Fruit fly (Drosophila melanogaster) whole organism, embryonic: Measurements from ENCODE around the gene mRpS7.

Experiments
- Blimp-1 ChIP-seq: fragments of 200-800 bp; sonication (Bioruptor generic); optimal IDR thresholded peaks from 3 replicates; lab custom pipeline; 2018; ENCODE audit warnings: missing biosample characterization, missing genetic modification characterization, mild to moderate bottlenecking, moderate library complexity, missing genetic modification reagents
- CG10366 ChIP-seq: fragments of 200-800 bp; sonication (Bioruptor generic); IDR thresholded peaks from 2 replicates; pipeline ENCODE4 v1.3.6; 2022; ENCODE audit warnings: missing biosample characterization, missing genetic modification characterization
- CG10565 ChIP-seq: fragments of 200-800 bp; sonication (Bioruptor generic); optimal IDR thresholded peaks from 3 replicates; lab custom pipeline; 2016; ENCODE audit warnings: missing biosample characterization, mild to moderate bottlenecking, missing genetic modification characterization
- CG12071 ChIP-seq: fragments of 200-800 bp; sonication (Bioruptor generic); optimal IDR thresholded peaks from 3 replicates; lab custom pipeline; 2018; ENCODE audit warnings: missing biosample characterization, mild to moderate bottlenecking, missing genetic modification characterization
- CG12236 ChIP-seq: fragments of 200-800 bp; sonication (Bioruptor generic); optimal IDR thresholded peaks from 2 replicates; lab custom pipeline; 2016; ENCODE audit warnings: missing biosample characterization, missing genetic modification characterization
- CG12391 ChIP-seq: fragments of 200-800 bp; sonication (Bioruptor generic); optimal IDR thresholded peaks from 3 replicates; lab custom pipeline; 2018; ENCODE audit warnings: missing biosample characterization, mild to moderate bottlenecking, missing genetic modification characterization, moderate library complexity
- CG1792 ChIP-seq: fragments of 200-800 bp; sonication (Bioruptor generic); optimal IDR thresholded peaks from 2 replicates; lab custom pipeline; 2016; ENCODE audit warnings: missing biosample characterization, missing genetic modification characterization
- CG2875 ChIP-seq: fragments of 200-800 bp; sonication (Bioruptor generic); optimal IDR thresholded peaks from 2 replicates; lab custom pipeline; 2017; ENCODE audit warnings: missing biosample characterization, mild to moderate bottlenecking, missing genetic modification characterization, missing genetic modification reagents
- CG30020 ChIP-seq: fragments of 200-800 bp; optimal IDR thresholded peaks from 2 replicates; lab custom pipeline; 2019; ENCODE audit warnings: missing biosample characterization, mild to moderate bottlenecking, missing genetic modification characterization, moderate library complexity
- CG30403 ChIP-seq: fragments of 200-800 bp; sonication (Bioruptor generic); optimal IDR thresholded peaks from 3 replicates; lab custom pipeline; 2016; ENCODE audit warnings: missing biosample characterization, missing genetic modification characterization
- CG34224 ChIP-seq: fragments of 200-800 bp; sonication (Bioruptor generic); IDR thresholded peaks from 3 replicates; pipeline ENCODE4 v1.3.6; 2022; ENCODE audit warnings: missing biosample characterization, missing genetic modification characterization; ENCODE audit not compliant: partially characterized antibody
- CG34422 ChIP-seq: fragments of 200-800 bp; sonication (Bioruptor generic); IDR thresholded peaks from 3 replicates; pipeline ENCODE4 v1.3.6; 2022; ENCODE audit warnings: missing biosample characterization, missing genetic modification characterization
- CG4617 ChIP-seq: fragments of 200-800 bp; sonication (Bioruptor generic); optimal IDR thresholded peaks from 3 replicates; lab custom pipeline; 2016; ENCODE audit warnings: missing biosample characterization, missing genetic modification characterization, borderline replicate concordance
- CG6175 ChIP-seq: fragments of 200-800 bp; sonication (Bioruptor generic); IDR thresholded peaks from 3 replicates; pipeline ENCODE4 v1.3.6; 2022; ENCODE audit warnings: missing biosample characterization, missing genetic modification characterization
- CG7839 ChIP-seq: fragments of 200-800 bp; sonication (Bioruptor generic); optimal IDR thresholded peaks from 3 replicates; lab custom pipeline; 2018; ENCODE audit warnings: missing biosample characterization, mild to moderate bottlenecking, missing genetic modification characterization, moderate library complexity
- CG7987 ChIP-seq: fragments of 200-800 bp; sonication (Bioruptor generic); optimal IDR thresholded peaks from 2 replicates; lab custom pipeline; 2018; ENCODE audit warnings: missing biosample characterization, mild to moderate bottlenecking, missing genetic modification characterization, moderate library complexity
- CG8924 ChIP-seq: fragments of 200-800 bp; optimal IDR thresholded peaks from 3 replicates; lab custom pipeline; 2019; ENCODE audit warnings: missing biosample characterization, mild to moderate bottlenecking, missing genetic modification characterization, moderate library complexity
- Dll ChIP-seq: fragments of 200-800 bp; sonication (Bioruptor generic); IDR thresholded peaks from 4 replicates; pipeline ENCODE4 v1.3.6; 2022; ENCODE audit warnings: missing biosample characterization, missing genetic modification characterization; ENCODE audit not compliant: partially characterized antibody
- Eip74EF ChIP-seq, 2 experiments: fragments of 200-800 bp in 1 of 2; fragments of >200 bp in 1 of 2; sonication (Bioruptor generic) in 1 of 2; optimal IDR thresholded peaks; 2 replicates each; lab custom pipeline; 2017 to 2019; ENCODE audit warnings: missing biosample characterization in 2 of 2, missing genetic modification characterization in 2 of 2, mild to moderate bottlenecking in 1 of 2, moderate library complexity in 1 of 2
- H2.0 ChIP-seq: fragments of 200-800 bp; sonication (Bioruptor generic); IDR thresholded peaks from 2 replicates; pipeline ENCODE4 v1.3.6; 2022; ENCODE audit warnings: missing biosample characterization, missing genetic modification characterization
- Kr ChIP-seq: fragments of 200-800 bp; sonication (Bioruptor generic); optimal IDR thresholded peaks from 2 replicates; lab custom pipeline; 2017; ENCODE audit warnings: missing biosample characterization, mild to moderate bottlenecking, missing genetic modification characterization
- Lpt ChIP-seq: fragments of >200 bp; optimal IDR thresholded peaks from 2 replicates; lab custom pipeline; 2018; ENCODE audit warnings: missing biosample characterization, missing genetic modification characterization
- Oli ChIP-seq: fragments of 200-800 bp; sonication (Bioruptor generic); optimal IDR thresholded peaks from 2 replicates; lab custom pipeline; 2018; ENCODE audit warnings: missing biosample characterization, mild to moderate bottlenecking, missing genetic modification characterization, moderate library complexity
- Opbp ChIP-seq: fragments of 200-800 bp; sonication (Bioruptor generic); IDR thresholded peaks from 3 replicates; pipeline ENCODE4 v1.3.6; 2022; ENCODE audit warnings: missing biosample characterization, missing genetic modification characterization; ENCODE audit not compliant: partially characterized antibody
- Spps ChIP-seq: fragments of 200-800 bp; sonication (Bioruptor generic); optimal IDR thresholded peaks from 2 replicates; lab custom pipeline; 2018; ENCODE audit warnings: missing biosample characterization, mild to moderate bottlenecking, missing genetic modification characterization
- Stat92E ChIP-seq, 3 experiments: fragments of >200 bp in 2 of 3; fragments of 200-800 bp in 1 of 3; sonication (Bioruptor generic) in 1 of 3; optimal IDR thresholded peaks; 2 replicates each; lab custom pipeline; 2017 to 2019; ENCODE audit warnings: missing biosample characterization in 3 of 3, missing genetic modification characterization in 3 of 3, mild to moderate bottlenecking in 1 of 3, moderate library complexity in 1 of 3
- Taf1 ChIP-seq: fragments of 200-800 bp; sonication (Bioruptor generic); IDR thresholded peaks from 2 replicates; pipeline ENCODE4 v1.3.6; 2022; ENCODE audit warnings: missing biosample characterization, missing genetic modification characterization
- Xrp1 ChIP-seq: fragments of 200-800 bp; sonication (Bioruptor generic); IDR thresholded peaks from 2 replicates; pipeline ENCODE4 v1.3.6; 2022; ENCODE audit warnings: missing biosample characterization, missing genetic modification characterization
- ac ChIP-seq: fragments of 200-800 bp; sonication (Bioruptor generic); optimal IDR thresholded peaks from 3 replicates; lab custom pipeline; 2017; ENCODE audit warnings: missing biosample characterization, mild to moderate bottlenecking, missing genetic modification characterization
- ap ChIP-seq: fragments of 200-800 bp; sonication (Bioruptor generic); IDR thresholded peaks from 2 replicates; pipeline ENCODE4 v1.3.6; 2022; ENCODE audit warnings: missing biosample characterization, missing genetic modification characterization
- bab2 ChIP-seq: fragments of 200-800 bp; sonication (Bioruptor generic); optimal IDR thresholded peaks from 2 replicates; lab custom pipeline; 2016; ENCODE audit warnings: missing biosample characterization, missing genetic modification characterization
- croc ChIP-seq: fragments of 200-800 bp; sonication (Bioruptor generic); conservative IDR thresholded peaks from 3 replicates; pipeline ENCODE4 v1.3.6; 2022; ENCODE audit warnings: missing biosample characterization, missing genetic modification characterization
- ems ChIP-seq: fragments of 200-800 bp; sonication (Bioruptor generic); optimal IDR thresholded peaks from 3 replicates; lab custom pipeline; 2016; ENCODE audit warnings: missing biosample characterization, missing genetic modification characterization
- en ChIP-seq: fragments of 200-800 bp; sonication (Bioruptor generic); optimal IDR thresholded peaks from 2 replicates; lab custom pipeline; 2016; ENCODE audit warnings: missing biosample characterization, missing genetic modification characterization
- fd3F ChIP-seq: fragments of 200-800 bp; sonication (Bioruptor generic); optimal IDR thresholded peaks from 2 replicates; lab custom pipeline; 2018; ENCODE audit warnings: missing biosample characterization, mild to moderate bottlenecking, missing genetic modification characterization, moderate library complexity
- fd96Cb ChIP-seq: fragments of 200-800 bp; sonication (Bioruptor generic); optimal IDR thresholded peaks from 2 replicates; lab custom pipeline; 2018; ENCODE audit warnings: missing biosample characterization, mild to moderate bottlenecking, missing genetic modification characterization, moderate library complexity
- ftz-f1 ChIP-seq: fragments of 200-800 bp; sonication (Bioruptor generic); optimal IDR thresholded peaks from 2 replicates; lab custom pipeline; 2016; ENCODE audit warnings: missing biosample characterization, missing genetic modification characterization
- h ChIP-seq: fragments of >200 bp; optimal IDR thresholded peaks from 2 replicates; lab custom pipeline; 2017
- hb ChIP-seq: fragments of 200-800 bp; sonication (Bioruptor generic); IDR thresholded peaks from 3 replicates; pipeline ENCODE4 v1.3.6; 2022; ENCODE audit warnings: missing biosample characterization, missing genetic modification characterization; ENCODE audit not compliant: partially characterized antibody
- insv ChIP-seq, 2 experiments: fragments of 200-800 bp; sonication (Bioruptor generic); optimal IDR thresholded peaks; 3 replicates each; lab custom pipeline; 2016 to 2018; ENCODE audit warnings: missing biosample characterization in 2 of 2, missing genetic modification characterization in 2 of 2
- jing ChIP-seq: fragments of 200-800 bp; sonication (Bioruptor generic); optimal IDR thresholded peaks from 2 replicates; lab custom pipeline; 2018; ENCODE audit warnings: missing biosample characterization, mild to moderate bottlenecking, missing genetic modification characterization
- kay ChIP-seq: fragments of 200-800 bp; sonication (Bioruptor generic); optimal IDR thresholded peaks from 2 replicates; lab custom pipeline; 2016; ENCODE audit warnings: missing biosample characterization, missing genetic modification characterization
- oc ChIP-seq: fragments of 200-800 bp; sonication (Bioruptor generic); optimal IDR thresholded peaks from 2 replicates; lab custom pipeline; 2018; ENCODE audit warnings: missing biosample characterization, mild to moderate bottlenecking, missing genetic modification characterization, moderate library complexity
- onecut ChIP-seq: fragments of 200-800 bp; sonication (Bioruptor generic); IDR thresholded peaks from 2 replicates; pipeline ENCODE4 v1.3.6; 2022; ENCODE audit warnings: missing biosample characterization, missing genetic modification characterization
- org-1 ChIP-seq: fragments of 200-800 bp; sonication (Bioruptor generic); optimal IDR thresholded peaks from 2 replicates; lab custom pipeline; 2017; ENCODE audit warnings: missing biosample characterization, missing genetic modification characterization
- pfk ChIP-seq: fragments of 200-800 bp; sonication (Bioruptor generic); optimal IDR thresholded peaks from 2 replicates; lab custom pipeline; 2018; ENCODE audit warnings: missing biosample characterization, mild to moderate bottlenecking, missing genetic modification characterization, moderate library complexity
- seq ChIP-seq: fragments of 200-800 bp; sonication (Bioruptor generic); IDR thresholded peaks from 2 replicates; pipeline ENCODE4 v1.3.6; 2022; ENCODE audit warnings: missing biosample characterization, missing genetic modification characterization
- toy ChIP-seq: fragments of 200-800 bp; sonication (Bioruptor generic); IDR thresholded peaks from 2 replicates; pipeline ENCODE4 v1.3.6; 2022; ENCODE audit warnings: missing biosample characterization, missing genetic modification characterization
- zf30C ChIP-seq: fragments of 200-800 bp; sonication (Bioruptor generic); optimal IDR thresholded peaks from 3 replicates; lab custom pipeline; 2018; ENCODE audit warnings: missing biosample characterization, mild to moderate bottlenecking, missing genetic modification characterization

Gene mRpS7

DNA sequence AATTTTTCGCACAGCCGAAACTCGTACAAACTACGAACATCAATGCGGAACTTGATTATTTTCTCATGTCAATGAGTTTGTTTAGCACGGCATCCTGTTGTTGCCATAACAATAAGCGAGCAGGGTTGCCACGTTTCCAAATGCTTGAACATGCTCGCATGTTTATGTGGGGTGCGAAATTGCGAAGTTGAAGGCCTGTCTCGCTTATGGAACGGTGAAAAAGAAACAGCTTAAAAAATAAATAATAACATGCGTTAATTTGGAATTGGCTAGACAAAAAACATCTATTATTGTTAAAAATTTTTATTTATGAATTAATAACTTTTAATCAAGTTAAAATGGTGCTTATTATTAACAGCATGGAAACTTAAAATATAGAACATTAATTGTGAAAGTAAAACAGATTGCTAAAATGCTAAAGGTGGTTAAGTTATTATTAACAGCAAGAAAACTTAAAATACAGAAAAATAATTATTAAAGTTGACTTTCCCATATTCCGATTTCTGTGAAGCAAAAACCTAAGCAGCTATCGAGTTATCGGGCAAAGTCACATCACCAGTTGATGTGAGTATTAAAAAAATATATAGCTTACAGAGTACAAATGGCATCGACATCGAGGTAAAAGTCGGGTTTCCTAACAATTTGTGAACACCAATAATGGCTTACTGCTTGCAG is 44.5 kb downstream of the mRpS7 start, which contains the start of the genes Bug22 and TfIIB (continued):
- TF ChIP-seq Kr (no peak), CG7987 (GFP tag; lab: Kevin White, UChicago) (peak; percentile 25), ap (GFP tag; lab: Robert Waterston, UW) (no peak), Blimp-1 (GFP tag; lab: Kevin White, UChicago) (no peak), Taf1 (peak; percentile 50; the same call in 1 of the 2 replicates), Eip74EF (GFP tag; optimal IDR thresholded peaks at IDR 0.05; lab: Kevin White, UChicago) (peak in 1 of 2 experiments; percentile 56), Xrp1 (GFP tag; lab: Robert Waterston, UW) (peak; percentile 71; the same call in 1 of the 2 replicates), CG30403 (GFP tag; lab: Kevin White, UChicago) (peak; percentile 88), CG7839 (no peak), CG10565 (GFP tag; lab: Kevin White, UChicago) (no peak), pfk (GFP tag; lab: Kevin White, UChicago) (peak; percentile 93), bab2 (GFP tag; lab: Kevin White, UChicago) (peak; percentile 66), CG8924 (tag; lab: Kevin White, UChicago) (peak; percentile 83), CG6175 (GFP tag; lab: Robert Waterston, UW) (no peak), zf30C (GFP tag; lab: Kevin White, UChicago) (no peak), Lpt (GFP tag; lab: Kevin White, UChicago) (no peak), CG12391 (tag; lab: Kevin White, UChicago) (peak; percentile 88), jing (GFP tag; lab: Kevin White, UChicago) (no peak), onecut (GFP tag; lab: Robert Waterston, UW) (peak; percentile 63), oc (no peak), fd3F (peak; percentile 61), hb (no peak), CG2875 (GFP tag; lab: Kevin White, UChicago) (no peak), CG34224 (GFP tag; lab: Robert Waterston, UW) (0 out of 3 replicates have a peak, but pooled peaks have one; percentile 8), Spps (tag; lab: Kevin White, UChicago) (peak; percentile 28), CG34422 (GFP tag; lab: Robert Waterston, UW) (peak; percentile 72), croc (no peak), Opbp (no peak), H2.0 (GFP tag; lab: Robert Waterston, UW) (peak; percentile 64), h (no peak), en (GFP tag; lab: Kevin White, UChicago) (no peak), insv (GFP tag; optimal IDR thresholded peaks at IDR 0.05; lab: Kevin White, UChicago) (peak in 1 of 2 experiments; percentile 37), seq (GFP tag; lab: Robert Waterston, UW) (no peak), Oli (no peak), Dll (GFP tag; lab: Robert Waterston, UW) (peak; percentile 55; the same call in 2 of the 4 replicates), fd96Cb (peak; percentile 29), Stat92E (GFP tag; optimal IDR thresholded peaks at IDR 0.05; lab: Kevin White, UChicago) (no peak), kay (GFP tag; lab: Kevin White, UChicago) (peak; percentile 36), org-1 (GFP tag; lab: Kevin White, UChicago) (no peak), CG12071 (no peak), CG30020 (tag; lab: Kevin White, UChicago) (peak; percentile 98), CG12236 (peak; percentile 41), CG4617 (GFP tag; lab: Kevin White, UChicago) (peak; percentile 27), CG1792 (GFP tag; lab: Kevin White, UChicago) (peak; percentile 50), ems (GFP tag; lab: Kevin White, UChicago) (peak; percentile 52), toy (GFP tag; lab: Robert Waterston, UW) (no peak), ftz-f1 (GFP tag; lab: Kevin White, UChicago) (peak; percentile 58), CG10366 (GFP tag; lab: Robert Waterston, UW) (peak; percentile 74), ac (GFP tag; lab: Kevin White, UChicago) (no peak)
